Fruit fly (Drosophila melanogaster): ENCODE results near the gene CG32856.
A peak's percentile ranks its signal among the peaks of the same experiment; 100 is the strongest.

- no peak for TF ChIP-seq lz (GFP tag; optimal IDR thresholded peaks at IDR 0.05)
- TF ChIP-seq Sox14 (GFP tag; optimal IDR thresholded peaks at IDR 0.05) = peak; percentile 38
- no peak for TF ChIP-seq net (GFP tag; optimal IDR thresholded peaks at IDR 0.05)
- TF ChIP-seq CG6276 (GFP tag; optimal IDR thresholded peaks at IDR 0.05) = no peak
- no peak for TF ChIP-seq CG3032 (tag; optimal IDR thresholded peaks at IDR 0.05)
- TF ChIP-seq dac (GFP tag; optimal IDR thresholded peaks at IDR 0.05) = no peak
- no peak for TF ChIP-seq CG32006 (GFP tag; optimal IDR thresholded peaks at IDR 0.05)
- no peak for TF ChIP-seq fd85E (GFP tag; optimal IDR thresholded peaks at IDR 0.05)
- no peak for TF ChIP-seq pdm3 (GFP tag; optimal IDR thresholded peaks at IDR 0.05)
- no peak for TF ChIP-seq CG7368 (GFP tag; optimal IDR thresholded peaks at IDR 0.05)
- TF ChIP-seq svp (GFP tag) = peak; percentile 84
Observed at dm6 chr3R:15973488-15973975, 8.4 kb upstream of the CG32856 start.
